Worm (Caenorhabditis elegans) whole organism, mixed stage, embryonic: ENCODE results near the gene hlh-25.

Experiments used
- M03D4.4 ChIP-seq: sonication (generic microtip); optimal IDR thresholded peaks from 2 replicates; lab custom pipeline; 2017; ENCODE audit warnings: mild to moderate bottlenecking, missing genetic modification characterization, missing compliant biosample characterization
- blmp-1 ChIP-seq: fragments of 150-350 bp; optimal IDR thresholded peaks from 2 replicates; lab custom pipeline; 2014; ENCODE audit warnings: missing biosample characterization, missing genetic modification characterization
- ceh-39 ChIP-seq: fragments of 150-350 bp; optimal IDR thresholded peaks from 2 replicates; lab custom pipeline; 2014; ENCODE audit warnings: missing biosample characterization, missing genetic modification characterization
- ceh-43 ChIP-seq: fragments of 200-800 bp; sonication (Bioruptor generic); optimal IDR thresholded peaks from 2 replicates; lab custom pipeline; 2018; ENCODE audit warnings: mild to moderate bottlenecking, missing genetic modification characterization, moderate library complexity, missing compliant biosample characterization
- ceh-83 ChIP-seq: fragments of 200-800 bp; sonication (Bioruptor generic); optimal IDR thresholded peaks from 2 replicates; lab custom pipeline; 2018; ENCODE audit warnings: mild to moderate bottlenecking, missing genetic modification characterization, missing compliant biosample characterization
- cnd-1 ChIP-seq: fragments of 200-800 bp; sonication (Bioruptor generic); optimal IDR thresholded peaks from 2 replicates; lab custom pipeline; 2018; ENCODE audit warnings: mild to moderate bottlenecking, missing genetic modification characterization, missing compliant biosample characterization
- drap-1 ChIP-seq: fragments of 200-800 bp; sonication (Bioruptor generic); optimal IDR thresholded peaks from 3 replicates; lab custom pipeline; 2018; ENCODE audit warnings: mild to moderate bottlenecking, missing genetic modification characterization, missing compliant biosample characterization
- elt-3 ChIP-seq: fragments of 150-350 bp; optimal IDR thresholded peaks from 2 replicates; lab custom pipeline; 2014; ENCODE audit warnings: missing biosample characterization, missing genetic modification characterization
- flh-1 ChIP-seq: fragments of 200-800 bp; sonication (Bioruptor generic); optimal IDR thresholded peaks from 2 replicates; lab custom pipeline; 2018; ENCODE audit warnings: mild to moderate bottlenecking, missing genetic modification characterization, moderate library complexity, missing compliant biosample characterization
- hlh-1 ChIP-seq: fragments of 150-350 bp; optimal IDR thresholded peaks from 2 replicates; lab custom pipeline; 2014; ENCODE audit warnings: missing biosample characterization, missing genetic modification reagents, missing genetic modification characterization
- lin-13 ChIP-seq: fragments of 150-350 bp; optimal IDR thresholded peaks from 2 replicates; lab custom pipeline; 2014; ENCODE audit warnings: missing biosample characterization, missing genetic modification characterization
- lin-32 ChIP-seq: fragments of 200-800 bp; sonication (Bioruptor generic); optimal IDR thresholded peaks from 2 replicates; lab custom pipeline; 2018; ENCODE audit warnings: mild to moderate bottlenecking, missing genetic modification characterization, missing compliant biosample characterization
- lsy-2 ChIP-seq: fragments of 150-350 bp; optimal IDR thresholded peaks from 2 replicates; lab custom pipeline; 2014; ENCODE audit warnings: missing biosample characterization, missing genetic modification characterization
- mep-1 ChIP-seq: fragments of 150-350 bp; optimal IDR thresholded peaks from 2 replicates; lab custom pipeline; 2017; ENCODE audit warnings: missing biosample characterization, missing genetic modification reagents, missing genetic modification characterization, inconsistent platforms
- mls-2 ChIP-seq: sonication (generic microtip); optimal IDR thresholded peaks from 2 replicates; lab custom pipeline; 2016; ENCODE audit warnings: mild to moderate bottlenecking, missing genetic modification characterization, moderate library complexity, missing compliant biosample characterization
- nhr-12 ChIP-seq: fragments of 150-350 bp; optimal IDR thresholded peaks from 2 replicates; lab custom pipeline; 2014; ENCODE audit warnings: missing biosample characterization, missing genetic modification characterization
- nhr-2 ChIP-seq: fragments of 150-350 bp; optimal IDR thresholded peaks from 2 replicates; lab custom pipeline; 2014; ENCODE audit warnings: missing biosample characterization, missing genetic modification characterization
- nhr-237 ChIP-seq: fragments of 150-350 bp; optimal IDR thresholded peaks from 2 replicates; lab custom pipeline; 2014; ENCODE audit warnings: missing biosample characterization, missing genetic modification characterization
- nhr-28 ChIP-seq: fragments of 150-350 bp; optimal IDR thresholded peaks from 2 replicates; lab custom pipeline; 2014; ENCODE audit warnings: missing biosample characterization, missing genetic modification characterization
- nhr-76 ChIP-seq: sonication (generic microtip); optimal IDR thresholded peaks from 2 replicates; lab custom pipeline; 2017; ENCODE audit warnings: missing biosample characterization, missing genetic modification characterization
- pha-4 ChIP-seq: fragments of 150-350 bp; optimal IDR thresholded peaks from 2 replicates; lab custom pipeline; 2018; ENCODE audit warnings: missing biosample characterization, missing genetic modification reagents, missing genetic modification characterization
- sem-2 ChIP-seq: fragments of 200-800 bp; sonication (Bioruptor generic); optimal IDR thresholded peaks from 2 replicates; lab custom pipeline; 2018; ENCODE audit warnings: mild to moderate bottlenecking, missing genetic modification characterization, missing compliant biosample characterization
- snpc-4 ChIP-seq: fragments of 150-350 bp; optimal IDR thresholded peaks from 2 replicates; lab custom pipeline; 2014; ENCODE audit warnings: missing biosample characterization, missing genetic modification characterization
- sptf-1 ChIP-seq: sonication (generic microtip); optimal IDR thresholded peaks from 2 replicates; lab custom pipeline; 2017; ENCODE audit warnings: mild to moderate bottlenecking, missing genetic modification characterization, moderate library complexity, missing compliant biosample characterization
- tbx-8 ChIP-seq: fragments of 200-800 bp; sonication (Bioruptor generic); optimal IDR thresholded peaks from 2 replicates; lab custom pipeline; 2018; ENCODE audit warnings: mild to moderate bottlenecking, missing genetic modification characterization, moderate library complexity, missing compliant biosample characterization
- unc-120 ChIP-seq: sonication (generic microtip); optimal IDR thresholded peaks from 2 replicates; lab custom pipeline; 2017; ENCODE audit warnings: missing genetic modification characterization, missing compliant biosample characterization; ENCODE audit not compliant: poor library complexity, severe bottlenecking
- unc-39 ChIP-seq: fragments of 150-350 bp; optimal IDR thresholded peaks from 2 replicates; lab custom pipeline; 2014; ENCODE audit warnings: missing biosample characterization, missing genetic modification characterization
- unc-62 ChIP-seq: fragments of 150-350 bp; optimal IDR thresholded peaks from 2 replicates; lab custom pipeline; 2014; ENCODE audit warnings: missing biosample characterization, missing genetic modification reagents, missing genetic modification characterization
- ztf-11 ChIP-seq: fragments of 150-350 bp; optimal IDR thresholded peaks from 2 replicates; lab custom pipeline; 2014; ENCODE audit warnings: missing biosample characterization, missing genetic modification characterization

hlh-25 gene

ce11 chrII:5521411-5521810 is 13.6 kb upstream of the hlh-25 start, which contains the start of gene ZK177.12:
TSS of gene ZK177.12 (plus strand) at chrII:5521711.
- TF ChIP-seq sem-2 (GFP tag; lab: Kevin White, UChicago) = no peak
- TF ChIP-seq pha-4 (tag; lab: Kevin White, UChicago) = no peak
- no peak for TF ChIP-seq snpc-4 (tag; lab: Kevin White, UChicago)
- no peak for TF ChIP-seq mls-2 (tag; lab: Kevin White, UChicago)
- no peak for TF ChIP-seq unc-62
- no peak for TF ChIP-seq nhr-12
- no peak for TF ChIP-seq flh-1
- TF ChIP-seq ztf-11 (tag; lab: Kevin White, UChicago) = no peak
- no peak for TF ChIP-seq cnd-1 (tag; lab: Kevin White, UChicago)
- TF ChIP-seq unc-39 (tag; lab: Kevin White, UChicago) = no peak
- TF ChIP-seq ceh-43 = no peak
- TF ChIP-seq lin-32 (GFP tag; lab: Kevin White, UChicago) = no peak
- TF ChIP-seq hlh-1 (tag; lab: Kevin White, UChicago) = no peak
- TF ChIP-seq blmp-1 (tag; lab: Kevin White, UChicago) = no peak

ce11 chrII:5522637-5523036 is 12.4 kb upstream of the hlh-25 start, which contains the start of gene ZK177.11:
TSS of gene ZK177.11 (plus strand) at chrII:5522937.
- no peak for TF ChIP-seq sem-2 (GFP tag; lab: Kevin White, UChicago)
- no peak for TF ChIP-seq ceh-39 (tag; lab: Kevin White, UChicago)
- TF ChIP-seq ztf-11 (tag; lab: Kevin White, UChicago) = no peak
- TF ChIP-seq mep-1 (tag; lab: Kevin White, UChicago) = no peak
- no peak for TF ChIP-seq flh-1
- no peak for TF ChIP-seq ceh-83 (GFP tag; lab: Kevin White, UChicago)
- TF ChIP-seq nhr-76 (tag; lab: Kevin White, UChicago) = no peak
- TF ChIP-seq, all 35 proteins: peak for 0

ce11 chrII:5525297-5525696 is 9.7 kb upstream of the hlh-25 start, which contains the start of gene tbx-35:
TSS of gene tbx-35 (minus strand) at chrII:5525397.
- no peak for TF ChIP-seq cnd-1 (tag; lab: Kevin White, UChicago)
- no peak for TF ChIP-seq lsy-2
- TF ChIP-seq ceh-43 = no peak
- no peak for TF ChIP-seq M03D4.4
- TF ChIP-seq lin-13 = no peak
- no peak for TF ChIP-seq ztf-11 (tag; lab: Kevin White, UChicago)
- TF ChIP-seq, all 35 proteins: peak for 0

ce11 chrII:5527841-5528240 is 7.2 kb upstream of the hlh-25 start, which contains the start of gene ZK177.1:
TSS of gene ZK177.1 (plus strand) at chrII:5528141.
- no peak for TF ChIP-seq mls-2 (tag; lab: Kevin White, UChicago)
- no peak for TF ChIP-seq sem-2 (GFP tag; lab: Kevin White, UChicago)
- TF ChIP-seq nhr-2 (tag; lab: Kevin White, UChicago) = no peak
- no peak for TF ChIP-seq drap-1 (GFP tag; lab: Kevin White, UChicago)
- TF ChIP-seq nhr-76 (tag; lab: Kevin White, UChicago) = no peak
- TF ChIP-seq flh-1 = no peak
- no peak for TF ChIP-seq mep-1 (tag; lab: Kevin White, UChicago)
- TF ChIP-seq lin-32 (GFP tag; lab: Kevin White, UChicago) = no peak
- no peak for TF ChIP-seq elt-3 (tag; lab: Kevin White, UChicago)
- TF ChIP-seq lin-13 = no peak
- no peak for TF ChIP-seq cnd-1 (tag; lab: Kevin White, UChicago)
- TF ChIP-seq unc-62 = no peak
- no peak for TF ChIP-seq tbx-8 (GFP tag; lab: Kevin White, UChicago)
- TF ChIP-seq nhr-28 (tag; lab: Kevin White, UChicago) = no peak
- TF ChIP-seq M03D4.4 = no peak
- no peak for TF ChIP-seq nhr-12
- TF ChIP-seq unc-39 (tag; lab: Kevin White, UChicago) = no peak
- no peak for TF ChIP-seq ceh-83 (GFP tag; lab: Kevin White, UChicago)
- no peak for TF ChIP-seq blmp-1 (tag; lab: Kevin White, UChicago)
- TF ChIP-seq sptf-1 = no peak

ce11 chrII:5531855-5532328 is 3.1 kb upstream of the hlh-25 start, which contains the start of gene C17C3.9:
TSS of gene C17C3.9 (minus strand) at chrII:5532278.
- TF ChIP-seq blmp-1 (tag; lab: Kevin White, UChicago) (no peak), unc-39 (tag; lab: Kevin White, UChicago) (no peak), lsy-2 (no peak), hlh-1 (tag; lab: Kevin White, UChicago) (no peak), nhr-237 (no peak), mls-2 (tag; lab: Kevin White, UChicago) (no peak), unc-62 (no peak), flh-1 (no peak), ztf-11 (tag; lab: Kevin White, UChicago) (no peak), nhr-76 (tag; lab: Kevin White, UChicago) (no peak), mep-1 (tag; lab: Kevin White, UChicago) (no peak), M03D4.4 (no peak), unc-120 (tag; lab: Kevin White, UChicago) (no peak), ceh-39 (tag; lab: Kevin White, UChicago) (no peak)
